Worm (Caenorhabditis elegans) whole organism, L1 larva: Measurements from ENCODE around the gene C14E2.7.
A peak's percentile ranks its signal among the peaks of the same experiment; 100 is the strongest.

Experiments
- C16A3.4 ChIP-seq: fragments of 150-350 bp; optimal IDR thresholded peaks from 2 replicates; lab custom pipeline; 2014; ENCODE audit warnings: missing biosample characterization, missing genetic modification characterization
- C34B4.2 ChIP-seq: sonication (generic microtip); optimal IDR thresholded peaks from 2 replicates; lab custom pipeline; 2017; ENCODE audit warnings: mild to moderate bottlenecking, missing genetic modification characterization, missing compliant biosample characterization
- F16B12.6 ChIP-seq: fragments of 150-350 bp; optimal IDR thresholded peaks from 2 replicates; lab custom pipeline; 2014; ENCODE audit warnings: missing biosample characterization, missing genetic modification characterization
- Y116A8C.19 ChIP-seq: sonication (generic microtip); optimal IDR thresholded peaks from 2 replicates; lab custom pipeline; 2016; ENCODE audit warnings: missing compliant biosample characterization, missing genetic modification characterization, borderline replicate concordance
- alr-1 ChIP-seq: fragments of 200-800 bp; sonication (Bioruptor generic); optimal IDR thresholded peaks from 2 replicates; lab custom pipeline; 2018; ENCODE audit warnings: borderline replicate concordance, mild to moderate bottlenecking, missing genetic modification characterization, missing compliant biosample characterization
- aly-2 ChIP-seq: fragments of 150-350 bp; optimal IDR thresholded peaks from 2 replicates; lab custom pipeline; 2014; ENCODE audit warnings: missing biosample characterization, missing genetic modification characterization
- ama-1 ChIP-seq: fragments of 150-350 bp; optimal IDR thresholded peaks from 2 replicates; lab custom pipeline; 2014
- ceh-63 ChIP-seq: fragments of 200-800 bp; sonication (Bioruptor generic); optimal IDR thresholded peaks from 2 replicates; lab custom pipeline; 2018; ENCODE audit warnings: mild to moderate bottlenecking, missing genetic modification characterization, missing compliant biosample characterization
- efl-1 ChIP-seq, 4 experiments: fragments of 150-350 bp; optimal IDR thresholded peaks in 3 of 4; peaks in 1 of 4; 1 replicate in 1 of 4; 2 replicates in 3 of 4; lab custom pipeline; 2014; ENCODE audit warnings: missing biosample characterization in 2 of 4, missing genetic modification characterization in 2 of 4, missing genetic modification reagents in 2 of 4
- efl-3 ChIP-seq: fragments of 200-800 bp; sonication (Bioruptor generic); optimal IDR thresholded peaks from 2 replicates; lab custom pipeline; 2018; ENCODE audit warnings: mild to moderate bottlenecking, missing genetic modification characterization, missing compliant biosample characterization
- elt-3 ChIP-seq, 6 experiments: fragments of 150-350 bp in 1 of 6; sonication (generic microtip); optimal IDR thresholded peaks; 2 replicates each; lab custom pipeline; 2017 to 2018; ENCODE audit warnings: missing biosample characterization in 6 of 6, missing genetic modification characterization in 6 of 6, inconsistent platforms in 1 of 6
- ets-5 ChIP-seq: fragments of 200-800 bp; sonication (Bioruptor generic); IDR thresholded peaks from 2 replicates; pipeline ENCODE4 v1.3.6; 2022; ENCODE audit warnings: missing genetic modification characterization, missing compliant biosample characterization
- fkh-4 ChIP-seq: sonication (generic microtip); optimal IDR thresholded peaks from 2 replicates; lab custom pipeline; 2016; ENCODE audit warnings: missing compliant biosample characterization, missing genetic modification characterization, borderline replicate concordance
- fkh-8 ChIP-seq: sonication (generic microtip); optimal IDR thresholded peaks from 2 replicates; lab custom pipeline; 2016; ENCODE audit warnings: mild to moderate bottlenecking, missing genetic modification characterization, missing compliant biosample characterization
- hpl-2 ChIP-seq: fragments of 150-350 bp; optimal IDR thresholded peaks from 2 replicates; lab custom pipeline; 2014; ENCODE audit warnings: missing biosample characterization, missing genetic modification reagents, missing genetic modification characterization
- irx-1 ChIP-seq: sonication (generic microtip); optimal IDR thresholded peaks from 2 replicates; lab custom pipeline; 2016; ENCODE audit warnings: missing genetic modification characterization, missing compliant biosample characterization
- isw-1 ChIP-seq: fragments of 200-800 bp; sonication (Bioruptor generic); IDR thresholded peaks from 2 replicates; pipeline ENCODE4 v1.3.6; 2022; ENCODE audit warnings: missing genetic modification characterization, missing compliant biosample characterization
- jun-1 ChIP-seq: fragments of 150-350 bp; optimal IDR thresholded peaks from 2 replicates; lab custom pipeline; 2014; ENCODE audit warnings: missing biosample characterization, missing genetic modification reagents, missing genetic modification characterization
- lin-14 ChIP-seq: fragments of 200-800 bp; sonication (Bioruptor generic); optimal IDR thresholded peaks from 2 replicates; lab custom pipeline; 2018; ENCODE audit warnings: mild to moderate bottlenecking, missing genetic modification characterization, moderate library complexity, missing compliant biosample characterization
- lin-39 ChIP-seq: fragments of 150-350 bp; optimal IDR thresholded peaks from 2 replicates; lab custom pipeline; 2014; ENCODE audit warnings: missing biosample characterization, missing genetic modification reagents, missing genetic modification characterization
- lir-3 ChIP-seq: sonication (generic microtip); optimal IDR thresholded peaks from 2 replicates; lab custom pipeline; 2016; ENCODE audit warnings: mild to moderate bottlenecking, missing genetic modification characterization, moderate library complexity, missing compliant biosample characterization; ENCODE audit not compliant: poor library complexity
- nhr-11 ChIP-seq: fragments of 150-350 bp; optimal IDR thresholded peaks from 2 replicates; lab custom pipeline; 2014; ENCODE audit warnings: missing biosample characterization, missing genetic modification characterization
- nhr-12 ChIP-seq: sonication (generic microtip); optimal IDR thresholded peaks from 2 replicates; lab custom pipeline; 2017; ENCODE audit warnings: missing biosample characterization, missing genetic modification characterization
- nhr-237 ChIP-seq: fragments of 150-350 bp; optimal IDR thresholded peaks from 2 replicates; lab custom pipeline; 2014; ENCODE audit warnings: missing biosample characterization, missing genetic modification characterization
- nhr-28 ChIP-seq: fragments of 150-350 bp; optimal IDR thresholded peaks from 2 replicates; lab custom pipeline; 2014; ENCODE audit warnings: missing biosample characterization, missing genetic modification characterization
- nhr-71 ChIP-seq: sonication (generic microtip); optimal IDR thresholded peaks from 2 replicates; lab custom pipeline; 2016; ENCODE audit warnings: mild to moderate bottlenecking, missing genetic modification characterization, moderate library complexity, missing compliant biosample characterization
- nhr-76 ChIP-seq: sonication (generic microtip); optimal IDR thresholded peaks from 2 replicates; lab custom pipeline; 2017; ENCODE audit warnings: missing biosample characterization, missing genetic modification characterization
- nhr-84 ChIP-seq: sonication (generic microtip); optimal IDR thresholded peaks from 2 replicates; lab custom pipeline; 2017; ENCODE audit warnings: missing biosample characterization, missing genetic modification characterization
- nhr-85 ChIP-seq: sonication (generic microtip); peaks from one replicate; lab custom pipeline; 2016; ENCODE audit warnings: missing genetic modification characterization, inconsistent platforms, missing compliant biosample characterization
- pax-3 ChIP-seq: fragments of 200-800 bp; sonication (Bioruptor generic); optimal IDR thresholded peaks from 2 replicates; lab custom pipeline; 2018; ENCODE audit warnings: mild to moderate bottlenecking, missing genetic modification characterization, moderate library complexity, missing compliant biosample characterization
- pqm-1 ChIP-seq: sonication (generic microtip); optimal IDR thresholded peaks from 3 replicates; lab custom pipeline; 2017; ENCODE audit warnings: missing biosample characterization, missing genetic modification characterization
- rnt-1 ChIP-seq: sonication (generic microtip); optimal IDR thresholded peaks from 2 replicates; lab custom pipeline; 2016; ENCODE audit warnings: mild to moderate bottlenecking, missing genetic modification characterization, moderate library complexity, missing compliant biosample characterization
- skn-1 ChIP-seq: fragments of 150-350 bp; optimal IDR thresholded peaks from 2 replicates; lab custom pipeline; 2014; ENCODE audit warnings: missing biosample characterization, missing genetic modification characterization
- snu-23 ChIP-seq: sonication (generic microtip); optimal IDR thresholded peaks from 2 replicates; lab custom pipeline; 2016; ENCODE audit warnings: missing genetic modification characterization, missing compliant biosample characterization
- sptf-1 ChIP-seq: fragments of 150-350 bp; optimal IDR thresholded peaks from 2 replicates; lab custom pipeline; 2014; ENCODE audit warnings: missing biosample characterization, missing genetic modification characterization
- sup-37 ChIP-seq: fragments of 200-800 bp; sonication (Bioruptor generic); optimal IDR thresholded peaks from 2 replicates; lab custom pipeline; 2018; ENCODE audit warnings: mild to moderate bottlenecking, missing genetic modification characterization, missing compliant biosample characterization
- swsn-7 ChIP-seq: sonication (generic microtip); optimal IDR thresholded peaks from 2 replicates; lab custom pipeline; 2016; ENCODE audit warnings: missing genetic modification characterization, missing compliant biosample characterization
- tlp-1 ChIP-seq: fragments of 150-350 bp; optimal IDR thresholded peaks from 2 replicates; lab custom pipeline; 2014; ENCODE audit warnings: missing biosample characterization, missing genetic modification characterization
- unc-130 ChIP-seq: fragments of 150-350 bp; optimal IDR thresholded peaks from 2 replicates; lab custom pipeline; 2017; ENCODE audit warnings: missing biosample characterization, missing genetic modification characterization, inconsistent platforms
- unc-30 ChIP-seq: sonication (generic microtip); optimal IDR thresholded peaks from 2 replicates; lab custom pipeline; 2017; ENCODE audit warnings: missing biosample characterization, missing genetic modification characterization
- unc-86 ChIP-seq: sonication (generic microtip); optimal IDR thresholded peaks from 2 replicates; lab custom pipeline; 2016; ENCODE audit warnings: missing genetic modification characterization, missing compliant biosample characterization
- vab-15 ChIP-seq: sonication (generic microtip); optimal IDR thresholded peaks from 2 replicates; lab custom pipeline; 2017; ENCODE audit warnings: missing genotype, mild to moderate bottlenecking, missing genetic modification characterization, missing compliant biosample characterization
- xbp-1 ChIP-seq: sonication (generic microtip); optimal IDR thresholded peaks from 2 replicates; lab custom pipeline; 2016; ENCODE audit warnings: missing genetic modification characterization, missing compliant biosample characterization
- zip-4 ChIP-seq: fragments of 200-800 bp; sonication (Bioruptor generic); optimal IDR thresholded peaks from 2 replicates; lab custom pipeline; 2018; ENCODE audit warnings: mild to moderate bottlenecking, missing genetic modification characterization, moderate library complexity, missing compliant biosample characterization
- ztf-4 ChIP-seq: fragments of 150-350 bp; optimal IDR thresholded peaks from 2 replicates; lab custom pipeline; 2014; ENCODE audit warnings: missing biosample characterization, missing genetic modification characterization

Gene C14E2.7

ce11 chrX:1858616-1859015, 42.4 kb downstream of the C14E2.7 start (continued):
- TF ChIP-seq tlp-1 (tag; lab: Kevin White, UChicago): no peak
- TF ChIP-seq fkh-4 (tag; lab: Kevin White, UChicago): no peak
- peak; percentile 20 to 31 for TF ChIP-seq efl-1 (optimal IDR thresholded peaks at IDR 0.05; lab: Kevin White, UChicago)
- TF ChIP-seq efl-1 (GFP tag; optimal IDR thresholded peaks at IDR 0.05 in 1 of 2; lab: Kevin White, UChicago): peak; percentile 0 to 93
- no peak for TF ChIP-seq efl-3 (GFP tag; lab: Kevin White, UChicago)
- TF ChIP-seq fkh-8: peak; percentile 9
- no peak for TF ChIP-seq sptf-1 (tag; lab: Kevin White, UChicago)
- peak; percentile 50 for TF ChIP-seq jun-1 (tag; lab: Kevin White, UChicago)
- no peak for TF ChIP-seq ztf-4 (tag; lab: Kevin White, UChicago)
- TF ChIP-seq unc-30 (tag; lab: Kevin White, UChicago): no peak
- no peak for TF ChIP-seq ama-1 (lab: Kevin White, UChicago)
- no peak for TF ChIP-seq ceh-63 (GFP tag; lab: Kevin White, UChicago)
- TF ChIP-seq nhr-11 (tag; lab: Kevin White, UChicago): no peak
- TF ChIP-seq skn-1 (tag; lab: Kevin White, UChicago): peak; percentile 79
- no peak for TF ChIP-seq lin-39
- peak; percentile 36 for TF ChIP-seq lin-14 (GFP tag; lab: Kevin White, UChicago)
- peak; percentile 56 for TF ChIP-seq swsn-7 (tag; lab: Kevin White, UChicago)
- TF ChIP-seq hpl-2 (GFP tag; lab: Kevin White, UChicago): no peak
- TF ChIP-seq nhr-12 (tag; lab: Kevin White, UChicago): no peak
- TF ChIP-seq xbp-1 (tag; lab: Kevin White, UChicago): peak; percentile 57
- TF ChIP-seq pax-3 (tag; lab: Kevin White, UChicago): peak; percentile 33
- peak; percentile 20 for TF ChIP-seq unc-86
- no peak for TF ChIP-seq vab-15 (tag; lab: Kevin White, UChicago)
- no peak for TF ChIP-seq C34B4.2 (tag; lab: Kevin White, UChicago)
- TF ChIP-seq isw-1: peak; percentile 10; the same call in 1 of the 2 replicates
- TF ChIP-seq F16B12.6: no peak
- TF ChIP-seq nhr-237 (tag; lab: Kevin White, UChicago): no peak
- no peak for TF ChIP-seq ets-5 (GFP tag; lab: Robert Waterston, UW)
- TF ChIP-seq irx-1 (tag; lab: Kevin White, UChicago): peak; percentile 43
- TF ChIP-seq nhr-85 (tag; lab: Kevin White, UChicago): peak; percentile 60
- TF ChIP-seq nhr-71 (tag; lab: Kevin White, UChicago): no peak
- peak in 2 of 6 experiments; percentile 6 to 12 for TF ChIP-seq elt-3 (tag; optimal IDR thresholded peaks at IDR 0.05; lab: Kevin White, UChicago)
- TF ChIP-seq sup-37 (GFP tag; lab: Kevin White, UChicago): no peak
- TF ChIP-seq nhr-84 (tag; lab: Kevin White, UChicago): no peak
- no peak for TF ChIP-seq alr-1 (tag; lab: Kevin White, UChicago)
- peak; percentile 81 for TF ChIP-seq rnt-1
- TF ChIP-seq snu-23 (GFP tag; lab: Kevin White, UChicago): peak; percentile 84
- TF ChIP-seq unc-130 (tag; lab: Kevin White, UChicago): no peak
- TF ChIP-seq aly-2 (tag; lab: Kevin White, UChicago): no peak
- no peak for TF ChIP-seq nhr-76
- no peak for TF ChIP-seq zip-4 (GFP tag; lab: Kevin White, UChicago)
- no peak for TF ChIP-seq nhr-28 (tag; lab: Kevin White, UChicago)
- peak; percentile 15 for TF ChIP-seq lir-3 (tag; lab: Kevin White, UChicago)
- TF ChIP-seq C16A3.4: peak; percentile 24
- no peak for TF ChIP-seq pqm-1 (tag; lab: Kevin White, UChicago)
- TF ChIP-seq Y116A8C.19 (tag; lab: Kevin White, UChicago): no peak
